Worm (Caenorhabditis elegans) whole organism, young adult: ENCODE measurements around the gene clr-1.

ENCODE experiments used
- F57C9.4 ChIP-seq: sonication (generic microtip); optimal IDR thresholded peaks from 2 replicates; lab custom pipeline; 2017; ENCODE audit warnings: mild to moderate bottlenecking, missing genetic modification characterization, missing compliant biosample characterization
- Y67H2A.10 ChIP-seq: fragments of 200-800 bp; sonication (Bioruptor generic); conservative IDR thresholded peaks from 2 replicates; pipeline ENCODE4 v1.3.6; 2022; ENCODE audit warnings: missing genetic modification reagents, missing genetic modification characterization, missing compliant biosample characterization
- aptf-2 ChIP-seq: fragments of 200-800 bp; sonication (Bioruptor generic); conservative IDR thresholded peaks from 2 replicates; pipeline ENCODE4 v1.3.6; 2022; ENCODE audit warnings: missing genetic modification reagents, missing genetic modification characterization, missing compliant biosample characterization
- attf-3 ChIP-seq: fragments of 200-800 bp; sonication (Bioruptor generic); conservative IDR thresholded peaks from 2 replicates; pipeline ENCODE4 v1.3.6; 2022; ENCODE audit warnings: missing genetic modification reagents, missing genetic modification characterization, missing compliant biosample characterization
- ccch-3 ChIP-seq: fragments of 200-800 bp; sonication (Bioruptor generic); optimal IDR thresholded peaks from 2 replicates; lab custom pipeline; 2018; ENCODE audit warnings: mild to moderate bottlenecking, missing genetic modification characterization, missing compliant biosample characterization
- efl-1 ChIP-seq: fragments of 150-350 bp; optimal IDR thresholded peaks from 2 replicates; lab custom pipeline; 2014; ENCODE audit warnings: missing biosample characterization, missing genetic modification reagents, missing genetic modification characterization
- let-526 ChIP-seq: fragments of 200-800 bp; sonication (Bioruptor generic); IDR thresholded peaks from 2 replicates; pipeline ENCODE4 v1.3.6; 2022; ENCODE audit warnings: missing genetic modification reagents, missing genetic modification characterization, missing compliant biosample characterization
- lir-1 ChIP-seq: fragments of 200-800 bp; sonication (Bioruptor generic); conservative IDR thresholded peaks from 2 replicates; pipeline ENCODE4 v1.3.6; 2022; ENCODE audit warnings: missing genetic modification reagents, missing genetic modification characterization, missing compliant biosample characterization
- lsl-1 ChIP-seq: fragments of 200-800 bp; sonication (Bioruptor generic); optimal IDR thresholded peaks from 2 replicates; lab custom pipeline; 2018; ENCODE audit warnings: mild to moderate bottlenecking, missing genetic modification characterization, moderate library complexity, missing compliant biosample characterization
- madf-3 ChIP-seq: fragments of 200-800 bp; sonication (Bioruptor generic); IDR thresholded peaks from 2 replicates; pipeline ENCODE4 v1.3.6; 2022; ENCODE audit warnings: missing genetic modification reagents, missing genetic modification characterization, missing compliant biosample characterization
- sdz-38 ChIP-seq: sonication (generic microtip); optimal IDR thresholded peaks from 2 replicates; lab custom pipeline; 2016; ENCODE audit warnings: missing genotype, missing genetic modification characterization, missing compliant biosample characterization
- snpc-4 ChIP-seq, 5 experiments: fragments of 150-350 bp in 1 of 5; sonication (generic microtip) in 4 of 5; optimal IDR thresholded peaks; 2 replicates each; lab custom pipeline; 2014 to 2018; ENCODE audit warnings: missing genetic modification characterization in 5 of 5, missing biosample characterization in 3 of 5, antibody characterized with exemption in 2 of 5, mild to moderate bottlenecking in 2 of 5, missing compliant biosample characterization in 2 of 5, missing genotype in 2 of 5, moderate library complexity in 2 of 5, missing genetic modification reagents in 1 of 5
- unc-62 ChIP-seq: fragments of 150-350 bp; optimal IDR thresholded peaks from 2 replicates; lab custom pipeline; 2014; ENCODE audit warnings: missing biosample characterization, missing genetic modification reagents, missing genetic modification characterization

DNA sequence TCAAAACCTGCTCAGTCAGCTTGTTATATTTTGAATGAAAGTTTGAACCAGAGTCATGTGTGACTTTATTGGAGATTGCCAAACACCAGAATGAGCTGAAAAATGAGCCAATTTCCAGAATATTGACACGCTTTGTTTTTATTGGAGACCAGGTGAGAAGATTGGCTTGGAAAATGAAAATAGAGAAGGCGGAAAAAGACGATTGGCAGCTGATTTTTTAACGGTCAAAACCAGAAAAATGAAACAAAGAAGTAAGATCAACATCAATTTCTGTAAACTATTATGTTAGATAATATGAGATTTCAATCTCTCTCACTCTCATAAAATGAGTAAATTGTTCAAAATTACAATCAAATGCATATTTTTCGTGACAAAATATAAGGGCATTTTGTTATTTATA is 33.1 kb upstream of the clr-1 start, which contains the start of gene srx-114:
- TF ChIP-seq lir-1 (GFP tag; lab: Robert Waterston, UW): no peak
- TF ChIP-seq F57C9.4 (tag; lab: Kevin White, UChicago): no peak
- TF ChIP-seq let-526 (GFP tag; lab: Robert Waterston, UW): no peak
- no peak for TF ChIP-seq aptf-2 (GFP tag; lab: Robert Waterston, UW)
- TF ChIP-seq unc-62 (GFP tag; lab: Kevin White, UChicago): no peak
- TF ChIP-seq Y67H2A.10: no peak
- no peak for TF ChIP-seq sdz-38 (tag; lab: Kevin White, UChicago)
- no peak for TF ChIP-seq attf-3
- no peak for TF ChIP-seq ccch-3 (GFP tag; lab: Kevin White, UChicago)
- TF ChIP-seq snpc-4 (GFP tag; optimal IDR thresholded peaks at IDR 0.05; lab: Kevin White, UChicago): no peak
- no peak for TF ChIP-seq snpc-4 (tag; optimal IDR thresholded peaks at IDR 0.05; lab: Kevin White, UChicago)
- no peak for TF ChIP-seq efl-1
- no peak for TF ChIP-seq madf-3 (GFP tag; lab: Robert Waterston, UW)
- TF ChIP-seq lsl-1 (GFP tag; lab: Kevin White, UChicago): no peak
